Fruit fly (Drosophila melanogaster) whole organism, prepupa: ENCODE measurements around the gene CG14566.
A peak's percentile ranks its signal among the peaks of the same experiment; 100 is the strongest.

Source experiments
- Blimp-1 ChIP-seq: fragments of 200-800 bp; sonication (Bioruptor generic); optimal IDR thresholded peaks from 3 replicates; lab custom pipeline; 2017; ENCODE audit warnings: missing biosample characterization, missing genetic modification characterization, mild to moderate bottlenecking, moderate library complexity, missing genetic modification reagents
- CG10631 ChIP-seq: fragments of 200-800 bp; sonication (Bioruptor generic); optimal IDR thresholded peaks from 2 replicates; lab custom pipeline; 2016; ENCODE audit warnings: missing biosample characterization, missing genetic modification characterization
- CG10669 ChIP-seq: fragments of 200-800 bp; sonication (Bioruptor generic); optimal IDR thresholded peaks from 3 replicates; lab custom pipeline; 2018; ENCODE audit warnings: missing biosample characterization, mild to moderate bottlenecking, missing genetic modification characterization, moderate library complexity
- CG11294 ChIP-seq: fragments of 200-800 bp; sonication (Bioruptor generic); IDR thresholded peaks from 2 replicates; pipeline ENCODE4 v1.3.6; 2022; ENCODE audit warnings: missing biosample characterization, missing genetic modification characterization
- CG11762 ChIP-seq: fragments of 200-800 bp; sonication (Bioruptor generic); optimal IDR thresholded peaks from 3 replicates; lab custom pipeline; 2016; ENCODE audit warnings: missing biosample characterization, missing genetic modification characterization; ENCODE audit not compliant: insufficient read depth
- CG11902 ChIP-seq: fragments of 200-800 bp; sonication (Bioruptor generic); optimal IDR thresholded peaks from 3 replicates; lab custom pipeline; 2016; ENCODE audit warnings: missing biosample characterization, missing genetic modification characterization
- CG15336 ChIP-seq: fragments of 200-800 bp; sonication (Bioruptor generic); IDR thresholded peaks from 2 replicates; pipeline ENCODE4 v1.3.6; 2022; ENCODE audit warnings: missing biosample characterization, missing genetic modification characterization
- CG1621 ChIP-seq: fragments of 200-800 bp; sonication (Bioruptor generic); optimal IDR thresholded peaks from 3 replicates; lab custom pipeline; 2018; ENCODE audit warnings: missing biosample characterization, mild to moderate bottlenecking, missing genetic modification characterization
- CG16779 ChIP-seq: fragments of 200-800 bp; sonication (Bioruptor generic); optimal IDR thresholded peaks from 3 replicates; lab custom pipeline; 2017; ENCODE audit warnings: missing biosample characterization, mild to moderate bottlenecking, missing genetic modification characterization
- CG31627 ChIP-seq: fragments of 200-800 bp; sonication (Bioruptor generic); optimal IDR thresholded peaks from 3 replicates; lab custom pipeline; 2016; ENCODE audit warnings: missing biosample characterization, missing genetic modification characterization
- CG32006 ChIP-seq: fragments of 200-800 bp; sonication (Bioruptor generic); optimal IDR thresholded peaks from 3 replicates; lab custom pipeline; 2017; ENCODE audit warnings: missing biosample characterization, mild to moderate bottlenecking, missing genetic modification characterization
- CG34406 ChIP-seq: fragments of 200-800 bp; sonication (Bioruptor generic); optimal IDR thresholded peaks from 3 replicates; lab custom pipeline; 2016; ENCODE audit warnings: missing biosample characterization, missing genetic modification characterization
- CG3919 ChIP-seq: fragments of 200-800 bp; sonication (Bioruptor generic); optimal IDR thresholded peaks from 3 replicates; lab custom pipeline; 2016; ENCODE audit warnings: missing biosample characterization, missing genetic modification characterization
- CG4318 ChIP-seq: fragments of 200-800 bp; sonication (Bioruptor generic); optimal IDR thresholded peaks from 3 replicates; lab custom pipeline; 2017; ENCODE audit warnings: missing biosample characterization, mild to moderate bottlenecking, missing genetic modification characterization
- CG6163 ChIP-seq: fragments of 200-800 bp; sonication (Bioruptor generic); IDR thresholded peaks from 3 replicates; pipeline ENCODE4 v1.3.6; 2022; ENCODE audit warnings: missing biosample characterization, missing genetic modification characterization
- CG6792 ChIP-seq: fragments of 200-800 bp; sonication (Bioruptor generic); optimal IDR thresholded peaks from 3 replicates; lab custom pipeline; 2016; ENCODE audit warnings: missing biosample characterization, missing genetic modification characterization
- CG6808 ChIP-seq: fragments of 200-800 bp; sonication (Bioruptor generic); optimal IDR thresholded peaks from 3 replicates; lab custom pipeline; 2017; ENCODE audit warnings: missing biosample characterization, missing genetic modification characterization, mild to moderate bottlenecking, moderate library complexity, missing genetic modification reagents
- CG6854 ChIP-seq: fragments of 200-800 bp; sonication (Bioruptor generic); optimal IDR thresholded peaks from 2 replicates; lab custom pipeline; 2017; ENCODE audit warnings: missing biosample characterization, mild to moderate bottlenecking, missing genetic modification characterization
- CG7368 ChIP-seq: fragments of 200-800 bp; sonication (Bioruptor generic); optimal IDR thresholded peaks from 3 replicates; lab custom pipeline; 2016; ENCODE audit warnings: missing biosample characterization, missing genetic modification characterization
- CG8119 ChIP-seq: fragments of 200-800 bp; sonication (Bioruptor generic); IDR thresholded peaks from 3 replicates; pipeline ENCODE4 v1.3.6; 2022; ENCODE audit warnings: missing biosample characterization, missing genetic modification characterization
- CG8319 ChIP-seq: fragments of 200-800 bp; sonication (Bioruptor generic); optimal IDR thresholded peaks from 3 replicates; lab custom pipeline; 2016; ENCODE audit warnings: missing biosample characterization, missing genetic modification characterization
- CG8632 ChIP-seq: fragments of 200-800 bp; sonication (Bioruptor generic); optimal IDR thresholded peaks from 3 replicates; lab custom pipeline; 2016; ENCODE audit warnings: missing biosample characterization, missing genetic modification characterization
- CG9139 ChIP-seq: fragments of 200-800 bp; sonication (Bioruptor generic); optimal IDR thresholded peaks from 3 replicates; lab custom pipeline; 2017; ENCODE audit warnings: missing biosample characterization, mild to moderate bottlenecking, missing genetic modification characterization
- Eip75B ChIP-seq: fragments of 200-800 bp; sonication (Bioruptor generic); optimal IDR thresholded peaks from 3 replicates; lab custom pipeline; 2016; ENCODE audit warnings: missing biosample characterization, missing genetic modification characterization
- Ets21C ChIP-seq: fragments of 200-800 bp; sonication (Bioruptor generic); optimal IDR thresholded peaks from 3 replicates; lab custom pipeline; 2016; ENCODE audit warnings: missing biosample characterization, missing genetic modification characterization
- Ets96B ChIP-seq: fragments of 200-800 bp; optimal IDR thresholded peaks from 2 replicates; lab custom pipeline; 2019; ENCODE audit warnings: missing biosample characterization, mild to moderate bottlenecking, missing genetic modification characterization, moderate library complexity
- Hr38 ChIP-seq: sonication (Bioruptor generic); optimal IDR thresholded peaks from 2 replicates; lab custom pipeline; 2016; ENCODE audit warnings: missing biosample characterization, missing genetic modification characterization
- Hr39 ChIP-seq: fragments of 200-800 bp; sonication (Bioruptor generic); optimal IDR thresholded peaks from 2 replicates; lab custom pipeline; 2016; ENCODE audit warnings: missing biosample characterization, missing genetic modification characterization
- Hr4 ChIP-seq: fragments of 200-800 bp; sonication (Bioruptor generic); optimal IDR thresholded peaks from 3 replicates; lab custom pipeline; 2016; ENCODE audit warnings: missing biosample characterization, missing genetic modification characterization
- Lpt ChIP-seq: fragments of 200-800 bp; sonication (Bioruptor generic); optimal IDR thresholded peaks from 3 replicates; lab custom pipeline; 2016; ENCODE audit warnings: missing biosample characterization, missing genetic modification characterization
- Met ChIP-seq: fragments of 200-800 bp; sonication (Bioruptor generic); optimal IDR thresholded peaks from 3 replicates; lab custom pipeline; 2016; ENCODE audit warnings: missing biosample characterization, missing genetic modification characterization
- OdsH ChIP-seq: fragments of 200-800 bp; sonication (Bioruptor generic); optimal IDR thresholded peaks from 3 replicates; lab custom pipeline; 2016; ENCODE audit warnings: missing biosample characterization, missing genetic modification characterization
- Sox102F ChIP-seq: fragments of 200-800 bp; sonication (Bioruptor generic); optimal IDR thresholded peaks from 2 replicates; lab custom pipeline; 2016; ENCODE audit warnings: missing biosample characterization, mild to moderate bottlenecking, missing genetic modification characterization
- Sox15 ChIP-seq: fragments of 200-800 bp; sonication (Bioruptor generic); optimal IDR thresholded peaks from 3 replicates; lab custom pipeline; 2016; ENCODE audit warnings: missing biosample characterization, missing genetic modification characterization
- achi ChIP-seq: fragments of 200-800 bp; sonication (Bioruptor generic); optimal IDR thresholded peaks from 3 replicates; lab custom pipeline; 2016; ENCODE audit warnings: missing biosample characterization, missing genetic modification characterization
- dac ChIP-seq: fragments of 200-800 bp; sonication (Bioruptor generic); optimal IDR thresholded peaks from 2 replicates; lab custom pipeline; 2017; ENCODE audit warnings: missing biosample characterization, mild to moderate bottlenecking, missing genetic modification characterization
- dsx ChIP-seq: fragments of 200-800 bp; optimal IDR thresholded peaks from 3 replicates; lab custom pipeline; 2019; ENCODE audit warnings: missing biosample characterization, mild to moderate bottlenecking, missing genetic modification characterization, moderate library complexity; ENCODE audit not compliant: poor library complexity, severe bottlenecking
- eg ChIP-seq: fragments of 200-800 bp; sonication (Bioruptor generic); IDR thresholded peaks from 3 replicates; pipeline ENCODE4 v1.3.6; 2022; ENCODE audit warnings: missing biosample characterization, missing genetic modification characterization
- esn ChIP-seq: fragments of 200-800 bp; sonication (Bioruptor generic); optimal IDR thresholded peaks from 2 replicates; lab custom pipeline; 2016; ENCODE audit warnings: missing biosample characterization, mild to moderate bottlenecking, missing genetic modification characterization, moderate library complexity
- fd59A ChIP-seq: fragments of 200-800 bp; sonication (Bioruptor generic); optimal IDR thresholded peaks from 2 replicates; lab custom pipeline; 2017; ENCODE audit warnings: missing biosample characterization, mild to moderate bottlenecking, missing genetic modification characterization, missing genetic modification reagents
- fd85E ChIP-seq: fragments of 200-800 bp; sonication (Bioruptor generic); optimal IDR thresholded peaks from 3 replicates; lab custom pipeline; 2016; ENCODE audit warnings: missing biosample characterization, missing genetic modification characterization
- fkh ChIP-seq: fragments of 200-800 bp; sonication (Bioruptor generic); optimal IDR thresholded peaks from 3 replicates; lab custom pipeline; 2017; ENCODE audit warnings: missing biosample characterization, mild to moderate bottlenecking, missing genetic modification characterization, moderate library complexity
- lz ChIP-seq: fragments of 200-800 bp; sonication (Bioruptor generic); optimal IDR thresholded peaks from 3 replicates; lab custom pipeline; 2016; ENCODE audit warnings: missing biosample characterization, missing genetic modification characterization
- net ChIP-seq: fragments of 200-800 bp; sonication (Bioruptor generic); optimal IDR thresholded peaks from 3 replicates; lab custom pipeline; 2016; ENCODE audit warnings: missing biosample characterization, missing genetic modification characterization
- pdm3 ChIP-seq: fragments of 200-800 bp; sonication (Bioruptor generic); optimal IDR thresholded peaks from 3 replicates; lab custom pipeline; 2016; ENCODE audit warnings: missing biosample characterization, missing genetic modification characterization
- salr ChIP-seq, 2 experiments: fragments of 200-800 bp; sonication (Bioruptor generic); optimal IDR thresholded peaks; 3 replicates each; lab custom pipeline; 2016 to 2018; ENCODE audit warnings: missing biosample characterization in 2 of 2, missing genetic modification characterization in 2 of 2, mild to moderate bottlenecking in 1 of 2
- spab ChIP-seq: fragments of 200-800 bp; sonication (Bioruptor generic); optimal IDR thresholded peaks from 2 replicates; lab custom pipeline; 2017; ENCODE audit warnings: missing biosample characterization, mild to moderate bottlenecking, missing genetic modification characterization, missing genetic modification reagents
- ss ChIP-seq, 2 experiments: fragments of 200-800 bp; sonication (Bioruptor generic); optimal IDR thresholded peaks; 2 replicates in 1 of 2; 3 replicates in 1 of 2; lab custom pipeline; 2017 to 2018; ENCODE audit warnings: mild to moderate bottlenecking in 2 of 2, missing biosample characterization in 2 of 2, missing genetic modification characterization in 2 of 2, moderate library complexity in 1 of 2
- svp ChIP-seq: fragments of 200-800 bp; sonication (Bioruptor generic); peaks from one replicate; lab custom pipeline; 2016; ENCODE audit warnings: missing biosample characterization, missing genetic modification characterization
- topi ChIP-seq: fragments of 200-800 bp; sonication (Bioruptor generic); optimal IDR thresholded peaks from 3 replicates; lab custom pipeline; 2016; ENCODE audit warnings: missing biosample characterization, missing genetic modification characterization
- vri ChIP-seq: fragments of 200-800 bp; sonication (Bioruptor generic); optimal IDR thresholded peaks from 3 replicates; lab custom pipeline; 2016; ENCODE audit warnings: missing biosample characterization, mild to moderate bottlenecking, missing genetic modification characterization

CG14566 gene

DNA sequence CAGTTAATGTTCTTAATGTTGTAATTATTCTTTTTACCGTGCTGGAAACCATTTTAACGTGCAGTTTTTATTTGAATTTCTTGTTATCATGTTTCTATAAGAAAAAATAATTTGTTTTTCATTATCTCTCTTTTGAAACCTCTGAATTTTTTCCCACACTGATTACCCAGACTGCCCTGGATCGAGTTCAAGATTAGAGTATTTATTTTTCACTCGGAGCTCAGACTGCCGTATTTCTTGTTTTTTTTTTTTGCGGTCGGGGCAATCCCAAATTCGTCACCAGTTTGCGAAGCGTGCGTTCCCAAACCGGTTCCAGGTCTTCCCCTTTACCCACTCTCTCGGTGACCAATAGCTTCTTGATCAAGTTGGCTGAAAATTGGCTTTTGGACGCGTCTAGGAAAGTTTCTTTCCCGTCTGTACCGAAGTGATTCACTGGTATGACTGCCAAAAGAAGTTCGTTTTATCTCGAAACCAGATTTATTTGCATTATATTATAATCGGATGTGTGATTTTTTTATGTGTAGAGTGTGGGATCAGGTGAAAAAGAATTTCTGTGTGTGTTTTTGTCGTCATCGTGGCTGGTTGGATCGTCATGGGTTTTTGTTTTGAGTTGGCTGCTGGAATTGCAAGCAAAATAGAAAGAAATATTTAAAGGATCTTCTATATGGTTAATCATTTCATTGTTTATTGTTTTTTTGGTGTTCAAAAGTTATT lies 935 bp downstream of the CG14566 start:
- TF ChIP-seq Ets21C: no peak
- peak; percentile 16 for TF ChIP-seq Eip75B (GFP tag; lab: Kevin White, UChicago)
- TF ChIP-seq CG10669: no peak
- TF ChIP-seq CG6854 (GFP tag; lab: Kevin White, UChicago): no peak
- TF ChIP-seq CG34406 (GFP tag; lab: Kevin White, UChicago): peak; percentile 5
- peak; percentile 33 for TF ChIP-seq fkh (GFP tag; lab: Kevin White, UChicago)
- no peak for TF ChIP-seq achi (GFP tag; lab: Kevin White, UChicago)
- peak; percentile 88 for TF ChIP-seq svp (GFP tag; lab: Kevin White, UChicago)
- peak; percentile 56 for TF ChIP-seq topi (GFP tag; lab: Kevin White, UChicago)
- TF ChIP-seq CG8319 (GFP tag; lab: Kevin White, UChicago): peak; percentile 38
- TF ChIP-seq CG6792 (GFP tag; lab: Kevin White, UChicago): no peak
- no peak for TF ChIP-seq dac
- TF ChIP-seq fd85E: no peak
- no peak for TF ChIP-seq CG9139 (GFP tag; lab: Kevin White, UChicago)
- peak in 1 of 2 experiments; percentile 42 for TF ChIP-seq ss (GFP tag; optimal IDR thresholded peaks at IDR 0.05; lab: Kevin White, UChicago)
- TF ChIP-seq esn: peak; percentile 50
- no peak for TF ChIP-seq spab (GFP tag; lab: Kevin White, UChicago)
- peak; percentile 8 for TF ChIP-seq OdsH (GFP tag; lab: Kevin White, UChicago)
- no peak for TF ChIP-seq CG11762 (GFP tag; lab: Kevin White, UChicago)
- TF ChIP-seq CG31627 (GFP tag; lab: Kevin White, UChicago): peak; percentile 25
- TF ChIP-seq fd59A: no peak
- peak; percentile 47 for TF ChIP-seq Sox102F (GFP tag; lab: Kevin White, UChicago)
- TF ChIP-seq CG3919: peak; percentile 12
- TF ChIP-seq eg (GFP tag; lab: Robert Waterston, UW): 0 out of 3 replicates have a peak, but pooled peaks have one; percentile 22
- TF ChIP-seq CG8632 (GFP tag; lab: Kevin White, UChicago): peak; percentile 23
- TF ChIP-seq CG6808: no peak
- peak; percentile 26 for TF ChIP-seq CG32006 (GFP tag; lab: Kevin White, UChicago)
- TF ChIP-seq Lpt (GFP tag; lab: Kevin White, UChicago): no peak
- no peak for TF ChIP-seq CG16779
- TF ChIP-seq Ets96B (tag; lab: Kevin White, UChicago): no peak
- TF ChIP-seq Blimp-1 (GFP tag; lab: Kevin White, UChicago): no peak
- peak; percentile 31 for TF ChIP-seq lz (GFP tag; lab: Kevin White, UChicago)
- no peak for TF ChIP-seq Hr4
- no peak for TF ChIP-seq CG1621 (tag; lab: Kevin White, UChicago)
- TF ChIP-seq pdm3 (GFP tag; lab: Kevin White, UChicago): no peak
- no peak for TF ChIP-seq CG15336 (GFP tag; lab: Robert Waterston, UW)
- TF ChIP-seq salr (GFP tag; optimal IDR thresholded peaks at IDR 0.05; lab: Kevin White, UChicago): no peak
- TF ChIP-seq Hr39: peak; percentile 34
- TF ChIP-seq CG11902 (GFP tag; lab: Kevin White, UChicago): peak; percentile 13
- TF ChIP-seq CG7368 (GFP tag; lab: Kevin White, UChicago): no peak
- peak; percentile 25 for TF ChIP-seq Sox15 (GFP tag; lab: Kevin White, UChicago)
- no peak for TF ChIP-seq CG11294 (GFP tag; lab: Robert Waterston, UW)
- no peak for TF ChIP-seq Hr38 (GFP tag; lab: Kevin White, UChicago)
- TF ChIP-seq CG4318 (GFP tag; lab: Kevin White, UChicago): peak; percentile 20
- 0 out of 3 replicates have a peak, but pooled peaks have one; percentile 32 for TF ChIP-seq CG6163 (GFP tag; lab: Robert Waterston, UW)
- no peak for TF ChIP-seq CG10631
- peak; percentile 17 for TF ChIP-seq vri (GFP tag; lab: Kevin White, UChicago)
- TF ChIP-seq Met (GFP tag; lab: Kevin White, UChicago): peak; percentile 47
- peak; percentile 34 for TF ChIP-seq dsx (GFP tag; lab: Kevin White, UChicago)
- TF ChIP-seq net (GFP tag; lab: Kevin White, UChicago): no peak
- 0 out of 3 replicates have a peak, but pooled peaks have one; percentile 14 for TF ChIP-seq CG8119 (GFP tag; lab: Robert Waterston, UW)
